Fruit fly (Drosophila melanogaster) whole organism, embryonic: Measurements from ENCODE around the gene Unr.
A peak's percentile ranks its signal among the peaks of the same experiment; 100 is the strongest.

ENCODE experiments used
- Ada2b ChIP-seq: fragments of 200-800 bp; sonication (Bioruptor generic); IDR thresholded peaks from 2 replicates; pipeline ENCODE4 v1.3.6; 2022; ENCODE audit warnings: missing biosample characterization, missing genetic modification characterization
- BEAF-32 ChIP-seq: fragments of 200-800 bp; sonication (Bioruptor generic); optimal IDR thresholded peaks from 3 replicates; lab custom pipeline; 2017; ENCODE audit warnings: missing biosample characterization, missing genetic modification characterization, mild to moderate bottlenecking, moderate library complexity, missing genetic modification reagents
- CG11085 ChIP-seq: fragments of 200-800 bp; sonication (Bioruptor generic); IDR thresholded peaks from 2 replicates; pipeline ENCODE4 v1.3.6; 2022; ENCODE audit warnings: missing biosample characterization, missing genetic modification characterization
- CG11504 ChIP-seq: fragments of 200-800 bp; sonication (Bioruptor generic); optimal IDR thresholded peaks from 3 replicates; lab custom pipeline; 2019; ENCODE audit warnings: missing biosample characterization, mild to moderate bottlenecking, missing genetic modification characterization, moderate library complexity
- CG12071 ChIP-seq: fragments of 200-800 bp; sonication (Bioruptor generic); optimal IDR thresholded peaks from 3 replicates; lab custom pipeline; 2018; ENCODE audit warnings: missing biosample characterization, mild to moderate bottlenecking, missing genetic modification characterization
- CG12942 ChIP-seq: fragments of 200-800 bp; sonication (Bioruptor generic); optimal IDR thresholded peaks from 3 replicates; lab custom pipeline; 2016; ENCODE audit warnings: missing biosample characterization, missing genetic modification characterization
- CG13296 ChIP-seq: fragments of 200-800 bp; sonication (Bioruptor generic); optimal IDR thresholded peaks from 3 replicates; lab custom pipeline; 2018; ENCODE audit warnings: missing biosample characterization, mild to moderate bottlenecking, missing genetic modification characterization
- CG14667 ChIP-seq: fragments of 200-800 bp; sonication (Bioruptor generic); IDR thresholded peaks from 2 replicates; pipeline ENCODE4 v1.3.6; 2022; ENCODE audit warnings: missing biosample characterization, missing genetic modification characterization
- CG16779 ChIP-seq: fragments of 200-800 bp; sonication (Bioruptor generic); IDR thresholded peaks from 2 replicates; pipeline ENCODE4 v1.3.6; 2022; ENCODE audit warnings: missing biosample characterization, missing genetic modification characterization
- CG2889 ChIP-seq: fragments of 200-800 bp; sonication (Bioruptor generic); IDR thresholded peaks from 3 replicates; pipeline ENCODE4 v1.3.6; 2022; ENCODE audit warnings: missing biosample characterization, missing genetic modification characterization
- CG31388 ChIP-seq: fragments of 200-800 bp; sonication (Bioruptor generic); optimal IDR thresholded peaks from 2 replicates; lab custom pipeline; 2016; ENCODE audit warnings: missing biosample characterization, missing genetic modification characterization
- CG33557 ChIP-seq: fragments of 200-800 bp; sonication (Bioruptor generic); optimal IDR thresholded peaks from 2 replicates; lab custom pipeline; 2019; ENCODE audit warnings: missing biosample characterization, mild to moderate bottlenecking, missing genetic modification characterization, moderate library complexity
- CG3407 ChIP-seq: fragments of 200-800 bp; sonication (Bioruptor generic); optimal IDR thresholded peaks from 2 replicates; lab custom pipeline; 2018; ENCODE audit warnings: missing biosample characterization, mild to moderate bottlenecking, missing genetic modification characterization
- CG4328 ChIP-seq: fragments of 200-800 bp; sonication (Bioruptor generic); optimal IDR thresholded peaks from 3 replicates; lab custom pipeline; 2017; ENCODE audit warnings: missing biosample characterization, missing genetic modification reagents, missing genetic modification characterization
- CG7963 ChIP-seq: fragments of 200-800 bp; sonication (Bioruptor generic); IDR thresholded peaks from 3 replicates; pipeline ENCODE4 v1.3.6; 2022; ENCODE audit warnings: missing biosample characterization, missing genetic modification characterization; ENCODE audit not compliant: partially characterized antibody
- CG8089 ChIP-seq: fragments of 200-800 bp; sonication (Bioruptor generic); optimal IDR thresholded peaks from 3 replicates; lab custom pipeline; 2016; ENCODE audit warnings: missing biosample characterization, missing genetic modification characterization
- Dll ChIP-seq: fragments of 200-800 bp; sonication (Bioruptor generic); IDR thresholded peaks from 4 replicates; pipeline ENCODE4 v1.3.6; 2022; ENCODE audit warnings: missing biosample characterization, missing genetic modification characterization; ENCODE audit not compliant: partially characterized antibody
- Hand ChIP-seq: fragments of 200-800 bp; sonication (Bioruptor generic); optimal IDR thresholded peaks from 2 replicates; lab custom pipeline; 2017; ENCODE audit warnings: mild to moderate bottlenecking, missing biosample characterization, missing genetic modification reagents, missing genetic modification characterization
- Hmr ChIP-seq: fragments of 200-800 bp; sonication (Bioruptor generic); optimal IDR thresholded peaks from 3 replicates; lab custom pipeline; 2017; ENCODE audit warnings: mild to moderate bottlenecking, missing biosample characterization, missing genetic modification reagents, missing genetic modification characterization
- Hmx ChIP-seq: fragments of 200-800 bp; sonication (Bioruptor generic); optimal IDR thresholded peaks from 2 replicates; lab custom pipeline; 2016; ENCODE audit warnings: missing biosample characterization, missing genetic modification characterization
- MESR4 ChIP-seq: fragments of 200-800 bp; sonication (Bioruptor generic); optimal IDR thresholded peaks from 2 replicates; lab custom pipeline; 2018; ENCODE audit warnings: missing biosample characterization, mild to moderate bottlenecking, missing genetic modification characterization, moderate library complexity
- Neu2 ChIP-seq: fragments of 200-800 bp; sonication (Bioruptor generic); optimal IDR thresholded peaks from 3 replicates; lab custom pipeline; 2016; ENCODE audit warnings: missing biosample characterization, missing genetic modification characterization, borderline replicate concordance
- Nf-YB ChIP-seq: fragments of 200-800 bp; sonication (Bioruptor generic); optimal IDR thresholded peaks from 3 replicates; lab custom pipeline; 2019; ENCODE audit warnings: missing biosample characterization, mild to moderate bottlenecking, missing genetic modification characterization, moderate library complexity
- Nf-YC ChIP-seq: fragments of 200-800 bp; optimal IDR thresholded peaks from 3 replicates; lab custom pipeline; 2019; ENCODE audit warnings: missing biosample characterization, mild to moderate bottlenecking, missing genetic modification characterization, moderate library complexity
- Taf1 ChIP-seq: fragments of 200-800 bp; sonication (Bioruptor generic); IDR thresholded peaks from 2 replicates; pipeline ENCODE4 v1.3.6; 2022; ENCODE audit warnings: missing biosample characterization, missing genetic modification characterization
- Xrp1 ChIP-seq: fragments of 200-800 bp; sonication (Bioruptor generic); IDR thresholded peaks from 2 replicates; pipeline ENCODE4 v1.3.6; 2022; ENCODE audit warnings: missing biosample characterization, missing genetic modification characterization
- caup ChIP-seq: fragments of 200-800 bp; sonication (Bioruptor generic); optimal IDR thresholded peaks from 3 replicates; lab custom pipeline; 2017; ENCODE audit warnings: missing biosample characterization, mild to moderate bottlenecking, missing genetic modification characterization, moderate library complexity; ENCODE audit not compliant: severe bottlenecking
- crc ChIP-seq: fragments of 200-800 bp; sonication (Bioruptor generic); optimal IDR thresholded peaks from 2 replicates; lab custom pipeline; 2016; ENCODE audit warnings: missing biosample characterization, missing genetic modification characterization
- dan ChIP-seq: fragments of 200-800 bp; sonication (Bioruptor generic); IDR thresholded peaks from 2 replicates; pipeline ENCODE4 v1.3.6; 2022; ENCODE audit warnings: missing biosample characterization, missing genetic modification characterization
- disco-r ChIP-seq: fragments of 200-800 bp; sonication (Bioruptor generic); optimal IDR thresholded peaks from 2 replicates; lab custom pipeline; 2016; ENCODE audit warnings: missing biosample characterization, missing genetic modification characterization
- hkb ChIP-seq, 2 experiments: fragments of 200-800 bp in 1 of 2; fragments of >200 bp in 1 of 2; sonication (Bioruptor generic) in 1 of 2; IDR thresholded peaks in 1 of 2; optimal IDR thresholded peaks in 1 of 2; 2 replicates each; pipeline versions ENCODE4 v1.3.6 to Lab custom; 2017 to 2022; ENCODE audit warnings: missing biosample characterization in 1 of 2, missing genetic modification characterization in 1 of 2
- jigr1 ChIP-seq: fragments of 200-800 bp; sonication (Bioruptor generic); IDR thresholded peaks from 3 replicates; pipeline ENCODE4 v1.3.6; 2022; ENCODE audit warnings: missing biosample characterization, missing genetic modification characterization
- kay ChIP-seq: fragments of 200-800 bp; sonication (Bioruptor generic); optimal IDR thresholded peaks from 2 replicates; lab custom pipeline; 2016; ENCODE audit warnings: missing biosample characterization, missing genetic modification characterization
- luna ChIP-seq: fragments of 200-800 bp; sonication (Bioruptor generic); optimal IDR thresholded peaks from 2 replicates; lab custom pipeline; 2016; ENCODE audit warnings: missing biosample characterization, missing genetic modification characterization
- nerfin-2 ChIP-seq: fragments of 200-800 bp; sonication (Bioruptor generic); IDR thresholded peaks from 2 replicates; pipeline ENCODE4 v1.3.6; 2022; ENCODE audit warnings: missing biosample characterization, missing genetic modification characterization; ENCODE audit not compliant: partially characterized antibody
- onecut ChIP-seq: fragments of 200-800 bp; sonication (Bioruptor generic); IDR thresholded peaks from 2 replicates; pipeline ENCODE4 v1.3.6; 2022; ENCODE audit warnings: missing biosample characterization, missing genetic modification characterization
- peb ChIP-seq: fragments of 200-800 bp; sonication (Bioruptor generic); IDR thresholded peaks from 2 replicates; pipeline ENCODE4 v1.3.6; 2022; ENCODE audit warnings: missing biosample characterization, missing genetic modification characterization
- pita ChIP-seq: fragments of 200-800 bp; sonication (Bioruptor generic); optimal IDR thresholded peaks from 2 replicates; lab custom pipeline; 2017; ENCODE audit warnings: missing biosample characterization, mild to moderate bottlenecking, missing genetic modification characterization
- prd ChIP-seq, 3 experiments: fragments of >200 bp in 2 of 3; fragments of 200-800 bp in 1 of 3; sonication (Bioruptor generic) in 1 of 3; optimal IDR thresholded peaks in 2 of 3; IDR thresholded peaks in 1 of 3; 2 replicates in 2 of 3; 3 replicates in 1 of 3; pipeline versions ENCODE4 v1.3.6 to Lab custom; 2017 to 2022; ENCODE audit warnings: missing biosample characterization in 1 of 3, missing genetic modification characterization in 1 of 3
- pros ChIP-seq: fragments of 200-800 bp; sonication (Bioruptor generic); optimal IDR thresholded peaks from 3 replicates; lab custom pipeline; 2019; ENCODE audit warnings: missing biosample characterization, mild to moderate bottlenecking, missing genetic modification characterization, moderate library complexity
- sim ChIP-seq: fragments of 200-800 bp; sonication (Bioruptor generic); IDR thresholded peaks from 2 replicates; pipeline ENCODE4 v1.3.6; 2022; ENCODE audit warnings: missing biosample characterization, missing genetic modification characterization
- sna ChIP-seq: fragments of 200-800 bp; sonication (Bioruptor generic); IDR thresholded peaks from 2 replicates; pipeline ENCODE4 v1.3.6; 2022; ENCODE audit warnings: missing biosample characterization, missing genetic modification characterization; ENCODE audit not compliant: partially characterized antibody
- unc-4 ChIP-seq: fragments of 200-800 bp; sonication (Bioruptor generic); IDR thresholded peaks from 2 replicates; pipeline ENCODE4 v1.3.6; 2022; ENCODE audit warnings: missing biosample characterization, missing genetic modification characterization; ENCODE audit not compliant: partially characterized antibody
- vnd ChIP-seq: fragments of 200-800 bp; sonication (Bioruptor generic); IDR thresholded peaks from 3 replicates; pipeline ENCODE4 v1.3.6; 2022; ENCODE audit warnings: missing biosample characterization, missing genetic modification characterization; ENCODE audit not compliant: partially characterized antibody
- z ChIP-seq: fragments of 200-800 bp; sonication (Bioruptor generic); IDR thresholded peaks from 3 replicates; pipeline ENCODE4 v1.3.6; 2022; ENCODE audit warnings: missing biosample characterization, missing genetic modification characterization
- zen ChIP-seq: fragments of 200-800 bp; sonication (Bioruptor generic); optimal IDR thresholded peaks from 3 replicates; lab custom pipeline; 2018; ENCODE audit warnings: missing biosample characterization, mild to moderate bottlenecking, missing genetic modification characterization, moderate library complexity

The Unr gene

DNA sequence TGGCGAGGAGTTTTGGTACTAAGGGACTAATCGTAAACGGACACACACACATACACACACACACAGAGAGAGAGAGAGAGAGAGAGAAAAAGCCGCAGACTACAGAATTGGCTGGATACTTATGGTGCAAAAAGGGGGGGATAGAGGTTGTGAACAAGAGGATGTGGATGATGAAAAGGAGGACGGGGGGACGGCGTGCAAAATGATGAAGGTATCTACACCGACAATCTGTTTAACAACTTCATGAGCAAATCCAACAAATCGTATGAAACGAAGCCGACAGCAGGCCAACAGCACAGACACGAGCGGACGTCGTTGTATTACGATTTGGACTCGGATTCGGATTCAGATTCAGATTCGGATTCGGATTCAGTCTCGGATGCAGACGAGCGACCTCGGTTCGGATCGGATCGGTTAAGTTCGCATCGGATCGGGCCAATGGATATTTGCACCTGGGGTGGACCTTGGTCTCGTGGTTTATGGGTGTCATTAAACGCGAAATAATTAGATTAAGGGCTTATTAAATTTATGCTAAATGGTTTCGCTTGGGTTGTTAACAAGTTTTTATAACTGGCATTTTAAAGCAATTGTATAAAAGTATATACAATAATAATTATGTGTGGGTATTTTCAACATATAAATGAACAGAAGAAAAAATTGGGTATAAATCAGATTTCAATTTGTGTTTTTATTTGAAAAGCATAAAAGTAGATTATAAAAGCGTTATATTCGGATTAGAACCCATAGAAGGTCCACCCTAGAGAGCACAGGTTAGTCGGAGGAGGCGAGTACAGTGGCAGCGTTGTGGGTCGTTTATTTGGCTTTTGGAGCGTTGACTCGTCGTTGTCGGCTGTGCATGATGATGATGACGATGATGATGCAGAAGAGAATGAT, 13.1 kb upstream of the Unr start (continued):
- TF ChIP-seq Hmx (GFP tag; lab: Kevin White, UChicago) (peak; percentile 53), CG2889 (GFP tag; lab: Robert Waterston, UW) (no peak; the same call in 2 of the 3 replicates), CG14667 (GFP tag; lab: Robert Waterston, UW) (peak; percentile 25; the same call in 1 of the 2 replicates), hkb (optimal IDR thresholded peaks at IDR 0.05; lab: Kevin White, UChicago) (no peak), hkb (GFP tag; IDR thresholded peaks at IDR 0.05; lab: Robert Waterston, UW) (peak; percentile 91), sna (GFP tag; lab: Robert Waterston, UW) (no peak), CG4328 (GFP tag; lab: Kevin White, UChicago) (peak; percentile 86), dan (GFP tag; lab: Robert Waterston, UW) (no peak), unc-4 (GFP tag; lab: Robert Waterston, UW) (no peak), crc (GFP tag; lab: Kevin White, UChicago) (peak; percentile 73), Neu2 (no peak), CG33557 (GFP tag; lab: Kevin White, UChicago) (peak; percentile 23), z (GFP tag; lab: Robert Waterston, UW) (no peak), prd (optimal IDR thresholded peaks at IDR 0.05; lab: Kevin White, UChicago) (no peak), prd (GFP tag; IDR thresholded peaks at IDR 0.05; lab: Robert Waterston, UW) (peak; percentile 77), CG16779 (GFP tag; lab: Robert Waterston, UW) (no peak), CG11085 (peak; percentile 51; the same call in 1 of the 2 replicates), CG31388 (GFP tag; lab: Kevin White, UChicago) (peak; percentile 66), Xrp1 (GFP tag; lab: Robert Waterston, UW) (peak; percentile 83), nerfin-2 (GFP tag; lab: Robert Waterston, UW) (no peak), Nf-YC (tag; lab: Kevin White, UChicago) (peak; percentile 85), CG11504 (peak; percentile 94), Dll (GFP tag; lab: Robert Waterston, UW) (no peak), CG3407 (GFP tag; lab: Kevin White, UChicago) (peak; percentile 80), Hand (GFP tag; lab: Kevin White, UChicago) (peak; percentile 91), vnd (GFP tag; lab: Robert Waterston, UW) (no peak), onecut (peak; percentile 68), MESR4 (GFP tag; lab: Kevin White, UChicago) (no peak), disco-r (GFP tag; lab: Kevin White, UChicago) (peak; percentile 9), Hmr (GFP tag; lab: Kevin White, UChicago) (peak; percentile 95), CG8089 (no peak), CG7963 (GFP tag; lab: Robert Waterston, UW) (no peak), jigr1 (GFP tag; lab: Robert Waterston, UW) (peak; percentile 51; the same call in 1 of the 3 replicates), kay (GFP tag; lab: Kevin White, UChicago) (peak; percentile 64), zen (tag; lab: Kevin White, UChicago) (peak; percentile 74), Ada2b (peak; percentile 67), CG12071 (peak; percentile 78), luna (peak; percentile 16), BEAF-32 (GFP tag; lab: Kevin White, UChicago) (no peak), pita (GFP tag; lab: Kevin White, UChicago) (no peak), Taf1 (GFP tag; lab: Robert Waterston, UW) (peak; percentile 54; the same call in 1 of the 2 replicates), peb (GFP tag; lab: Robert Waterston, UW) (no peak; the same call in 1 of the 2 replicates), CG12942 (GFP tag; lab: Kevin White, UChicago) (peak; percentile 76), CG13296 (peak; percentile 95), Nf-YB (peak; percentile 75), pros (GFP tag; lab: Kevin White, UChicago) (peak; percentile 7), caup (peak; percentile 93), sim (peak; percentile 47; the same call in 1 of the 2 replicates)
